Worm (Caenorhabditis elegans) whole organism, L3 larva: ENCODE results near the gene spp-8.

Experiments used
- ceh-16 ChIP-seq: sonication (generic microtip); optimal IDR thresholded peaks from 2 replicates; lab custom pipeline; 2017; ENCODE audit warnings: missing biosample characterization, missing genetic modification characterization
- ceh-28 ChIP-seq: fragments of 150-350 bp; optimal IDR thresholded peaks from 2 replicates; lab custom pipeline; 2014; ENCODE audit warnings: missing biosample characterization, missing genetic modification reagents, missing genetic modification characterization
- ceh-9 ChIP-seq: sonication (generic microtip); optimal IDR thresholded peaks from 2 replicates; lab custom pipeline; 2018; ENCODE audit warnings: missing biosample characterization, missing genetic modification characterization
- daf-12 ChIP-seq: fragments of 150-350 bp; optimal IDR thresholded peaks from 2 replicates; lab custom pipeline; 2014; ENCODE audit warnings: missing biosample characterization, missing genetic modification reagents, missing genetic modification characterization
- elt-2 ChIP-seq: sonication (generic microtip); optimal IDR thresholded peaks from 2 replicates; lab custom pipeline; 2016; ENCODE audit warnings: missing genetic modification reagents, mild to moderate bottlenecking, missing genetic modification characterization, missing compliant biosample characterization
- nhr-11 ChIP-seq: fragments of 150-350 bp; optimal IDR thresholded peaks from 2 replicates; lab custom pipeline; 2014; ENCODE audit warnings: missing biosample characterization, missing genetic modification characterization
- nhr-237 ChIP-seq: fragments of 150-350 bp; optimal IDR thresholded peaks from 2 replicates; lab custom pipeline; 2014; ENCODE audit warnings: missing biosample characterization, missing genetic modification characterization
- nhr-25 ChIP-seq: sonication (generic microtip); optimal IDR thresholded peaks from 2 replicates; lab custom pipeline; 2017; ENCODE audit warnings: missing biosample characterization, missing genetic modification characterization
- nhr-77 ChIP-seq: fragments of 150-350 bp; optimal IDR thresholded peaks from 2 replicates; lab custom pipeline; 2014; ENCODE audit warnings: missing biosample characterization, missing genetic modification characterization
- pha-4 ChIP-seq: fragments of 150-350 bp; optimal IDR thresholded peaks from 2 replicates; lab custom pipeline; 2014; ENCODE audit warnings: missing biosample characterization, missing genetic modification reagents, missing genetic modification characterization
- unc-62 ChIP-seq: fragments of 150-350 bp; sonication (generic microtip); optimal IDR thresholded peaks from 4 replicates; lab custom pipeline; 2014; ENCODE audit warnings: missing biosample characterization, missing genetic modification reagents, missing genetic modification characterization
- zag-1 ChIP-seq: fragments of 150-350 bp; optimal IDR thresholded peaks from 2 replicates; lab custom pipeline; 2014; ENCODE audit warnings: missing biosample characterization, missing genetic modification characterization
- ztf-4 ChIP-seq: fragments of 150-350 bp; optimal IDR thresholded peaks from 2 replicates; lab custom pipeline; 2014; ENCODE audit warnings: missing biosample characterization, missing genetic modification characterization

- no peak for TF ChIP-seq nhr-237 (tag; lab: Kevin White, UChicago)
- TF ChIP-seq zag-1 (tag; lab: Kevin White, UChicago) = no peak
- TF ChIP-seq ceh-9 (tag; lab: Kevin White, UChicago) = no peak
- TF ChIP-seq unc-62 (GFP tag; lab: Kevin White, UChicago) = no peak
- no peak for TF ChIP-seq ceh-16
- TF ChIP-seq pha-4 (tag; lab: Kevin White, UChicago) = no peak
- TF ChIP-seq nhr-77 (tag; lab: Kevin White, UChicago) = no peak
- no peak for TF ChIP-seq nhr-11
- TF ChIP-seq elt-2 (tag; lab: Kevin White, UChicago) = no peak
- no peak for TF ChIP-seq ceh-28 (tag; lab: Kevin White, UChicago)
- TF ChIP-seq ztf-4 (tag; lab: Kevin White, UChicago) = no peak
- no peak for TF ChIP-seq nhr-25
- no peak for TF ChIP-seq daf-12
These were observed 38.5 kb downstream of the spp-8 start for ce11 chrIV:8519949-8520348.
